Worm (Caenorhabditis elegans) whole organism, late embryonic: ENCODE results near the gene gcn-2.
A peak's percentile ranks its signal among the peaks of the same experiment; 100 is the strongest.

ENCODE experiments used
- F13H6.1 ChIP-seq: sonication (generic microtip); optimal IDR thresholded peaks from 2 replicates; lab custom pipeline; 2016; ENCODE audit warnings: missing genetic modification characterization, missing compliant biosample characterization
- K09A11.1 ChIP-seq: sonication (generic microtip); optimal IDR thresholded peaks from 2 replicates; lab custom pipeline; 2017; ENCODE audit warnings: antibody characterized with exemption, mild to moderate bottlenecking, missing genetic modification characterization, missing compliant biosample characterization; ENCODE audit not compliant: insufficient read depth
- T23F11.4 ChIP-seq: fragments of 200-800 bp; sonication (Bioruptor generic); optimal IDR thresholded peaks from 2 replicates; lab custom pipeline; 2018; ENCODE audit warnings: mild to moderate bottlenecking, missing genetic modification characterization, missing compliant biosample characterization
- Y22D7AL.16 ChIP-seq: sonication (generic microtip); optimal IDR thresholded peaks from 2 replicates; lab custom pipeline; 2016; ENCODE audit warnings: missing genetic modification characterization, missing compliant biosample characterization
- ahr-1 ChIP-seq: sonication (generic microtip); optimal IDR thresholded peaks from 2 replicates; lab custom pipeline; 2016; ENCODE audit warnings: missing genetic modification characterization, missing compliant biosample characterization
- ama-1 ChIP-seq: fragments of 150-350 bp; optimal IDR thresholded peaks from 2 replicates; lab custom pipeline; 2014
- ceh-18 ChIP-seq: sonication (generic microtip); optimal IDR thresholded peaks from 2 replicates; lab custom pipeline; 2016; ENCODE audit warnings: missing genetic modification characterization, missing compliant biosample characterization
- ceh-2 ChIP-seq: sonication (generic microtip); optimal IDR thresholded peaks from 2 replicates; lab custom pipeline; 2016; ENCODE audit warnings: missing genotype, missing genetic modification characterization, missing compliant biosample characterization
- ceh-22 ChIP-seq: sonication (generic microtip); optimal IDR thresholded peaks from 2 replicates; lab custom pipeline; 2017; ENCODE audit warnings: missing biosample characterization, missing genetic modification characterization
- ceh-30 ChIP-seq: fragments of 150-350 bp; optimal IDR thresholded peaks from 2 replicates; lab custom pipeline; 2014; ENCODE audit warnings: missing biosample characterization, missing genetic modification characterization
- ceh-31 ChIP-seq: sonication (generic microtip); optimal IDR thresholded peaks from 2 replicates; lab custom pipeline; 2016; ENCODE audit warnings: missing genetic modification characterization, missing compliant biosample characterization
- ceh-34 ChIP-seq: sonication (generic microtip); optimal IDR thresholded peaks from 2 replicates; lab custom pipeline; 2016; ENCODE audit warnings: mild to moderate bottlenecking, missing genetic modification characterization, missing compliant biosample characterization
- ceh-6 ChIP-seq: fragments of 200-800 bp; sonication (Bioruptor generic); optimal IDR thresholded peaks from 2 replicates; lab custom pipeline; 2018; ENCODE audit warnings: mild to moderate bottlenecking, missing genetic modification characterization, missing compliant biosample characterization
- ceh-9 ChIP-seq: sonication (generic microtip); optimal IDR thresholded peaks from 2 replicates; lab custom pipeline; 2016; ENCODE audit warnings: mild to moderate bottlenecking, missing genetic modification characterization, inconsistent platforms, missing compliant biosample characterization
- che-1 ChIP-seq: sonication (generic microtip); optimal IDR thresholded peaks from 2 replicates; lab custom pipeline; 2016; ENCODE audit warnings: mild to moderate bottlenecking, missing genetic modification characterization, missing compliant biosample characterization
- dve-1 ChIP-seq: sonication (generic microtip); optimal IDR thresholded peaks from 2 replicates; lab custom pipeline; 2017; ENCODE audit warnings: antibody characterized with exemption, mild to moderate bottlenecking, missing genetic modification characterization, missing compliant biosample characterization
- elt-2 ChIP-seq: sonication (generic microtip); optimal IDR thresholded peaks from 2 replicates; lab custom pipeline; 2016; ENCODE audit warnings: missing genetic modification reagents, missing genetic modification characterization, missing compliant biosample characterization
- elt-4 ChIP-seq: sonication (generic microtip); optimal IDR thresholded peaks from 2 replicates; lab custom pipeline; 2016; ENCODE audit warnings: missing genetic modification characterization, missing compliant biosample characterization
- eyg-1 ChIP-seq: sonication (generic microtip); optimal IDR thresholded peaks from 2 replicates; lab custom pipeline; 2016; ENCODE audit warnings: missing genotype, missing genetic modification characterization, missing compliant biosample characterization
- fkh-6 ChIP-seq: sonication (generic microtip); optimal IDR thresholded peaks from 2 replicates; lab custom pipeline; 2016; ENCODE audit warnings: missing genetic modification characterization, missing compliant biosample characterization
- gmeb-2 ChIP-seq: sonication (generic microtip); optimal IDR thresholded peaks from 2 replicates; lab custom pipeline; 2016; ENCODE audit warnings: missing genetic modification characterization, inconsistent platforms, missing compliant biosample characterization
- hlh-13 ChIP-seq: fragments of 200-800 bp; sonication (Bioruptor generic); optimal IDR thresholded peaks from 2 replicates; lab custom pipeline; 2018; ENCODE audit warnings: mild to moderate bottlenecking, missing genetic modification characterization, missing compliant biosample characterization
- hlh-15 ChIP-seq: sonication (generic microtip); optimal IDR thresholded peaks from 2 replicates; lab custom pipeline; 2016; ENCODE audit warnings: missing genetic modification characterization, missing compliant biosample characterization
- hlh-30 ChIP-seq: sonication (generic microtip); optimal IDR thresholded peaks from 2 replicates; lab custom pipeline; 2017; ENCODE audit warnings: antibody characterized with exemption, missing genetic modification characterization, missing compliant biosample characterization; ENCODE audit not compliant: insufficient read depth
- hlh-6 ChIP-seq: sonication (generic microtip); optimal IDR thresholded peaks from 2 replicates; lab custom pipeline; 2016; ENCODE audit warnings: missing genotype, missing genetic modification characterization, missing compliant biosample characterization
- mec-3 ChIP-seq: sonication (generic microtip); optimal IDR thresholded peaks from 2 replicates; lab custom pipeline; 2016; ENCODE audit warnings: borderline replicate concordance, missing genetic modification characterization, missing compliant biosample characterization
- nhr-11 ChIP-seq: fragments of 150-350 bp; optimal IDR thresholded peaks from 2 replicates; lab custom pipeline; 2014; ENCODE audit warnings: missing biosample characterization, missing genetic modification characterization
- odd-2 ChIP-seq: sonication (generic microtip); optimal IDR thresholded peaks from 2 replicates; lab custom pipeline; 2017; ENCODE audit warnings: antibody characterized with exemption, mild to moderate bottlenecking, missing genetic modification characterization, missing compliant biosample characterization
- pag-3 ChIP-seq: sonication (generic microtip); optimal IDR thresholded peaks from 2 replicates; lab custom pipeline; 2016; ENCODE audit warnings: missing compliant biosample characterization, missing genetic modification characterization, borderline replicate concordance
- pha-4 ChIP-seq: fragments of 150-350 bp; optimal IDR thresholded peaks from 2 replicates; lab custom pipeline; 2018; ENCODE audit warnings: missing biosample characterization, missing genetic modification reagents, missing genetic modification characterization
- pqm-1 ChIP-seq: sonication (generic microtip); optimal IDR thresholded peaks from 2 replicates; lab custom pipeline; 2016; ENCODE audit warnings: missing genetic modification characterization, missing compliant biosample characterization
- pros-1 ChIP-seq: fragments of 150-350 bp; optimal IDR thresholded peaks from 2 replicates; lab custom pipeline; 2014; ENCODE audit warnings: missing biosample characterization, missing genetic modification reagents, missing genetic modification characterization
- rnt-1 ChIP-seq: sonication (generic microtip); optimal IDR thresholded peaks from 2 replicates; lab custom pipeline; 2016; ENCODE audit warnings: missing genetic modification characterization, missing compliant biosample characterization
- sdc-2 ChIP-seq: sonication (generic microtip); optimal IDR thresholded peaks from 2 replicates; lab custom pipeline; 2016; ENCODE audit warnings: missing genotype, missing genetic modification characterization, missing compliant biosample characterization
- syd-9 ChIP-seq: sonication (generic microtip); optimal IDR thresholded peaks from 2 replicates; lab custom pipeline; 2016; ENCODE audit warnings: mild to moderate bottlenecking, missing genetic modification characterization, moderate library complexity, missing compliant biosample characterization
- tbx-2 ChIP-seq: sonication (generic microtip); optimal IDR thresholded peaks from 2 replicates; lab custom pipeline; 2016; ENCODE audit warnings: missing genetic modification characterization, missing compliant biosample characterization
- ttx-3 ChIP-seq: sonication (generic microtip); optimal IDR thresholded peaks from 2 replicates; lab custom pipeline; 2016; ENCODE audit warnings: missing genetic modification reagents, missing genetic modification characterization, missing compliant biosample characterization
- unc-86 ChIP-seq: sonication (generic microtip); optimal IDR thresholded peaks from 2 replicates; lab custom pipeline; 2016; ENCODE audit warnings: missing genetic modification characterization, missing compliant biosample characterization
- zip-5 ChIP-seq: sonication (generic microtip); optimal IDR thresholded peaks from 2 replicates; lab custom pipeline; 2016; ENCODE audit warnings: missing genetic modification characterization, missing compliant biosample characterization

gcn-2 gene

DNA sequence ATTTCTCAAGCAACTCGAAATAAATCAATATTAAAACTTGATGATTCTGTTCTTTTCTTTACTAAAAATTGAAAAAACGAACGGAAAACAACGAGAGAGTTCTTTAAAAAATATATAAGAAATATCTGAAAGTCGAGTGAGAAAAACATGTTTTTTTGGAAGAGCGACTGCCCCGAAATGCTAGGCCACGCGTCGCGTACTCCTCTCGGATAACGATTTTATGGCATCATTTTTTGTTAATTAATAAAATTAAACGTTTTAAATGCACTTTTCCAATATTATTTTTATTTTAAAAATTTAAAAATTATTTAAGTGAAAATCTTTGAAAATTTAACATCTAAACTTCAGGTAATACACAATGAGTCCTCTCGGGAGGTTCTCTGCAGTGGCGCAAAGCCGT, 33.2 kb downstream of the gcn-2 start, which contains the start of gene gfm-1 (continued):
- TF ChIP-seq rnt-1 (tag; lab: Kevin White, UChicago), result peak; percentile 26
- TF ChIP-seq tbx-2 (tag; lab: Kevin White, UChicago), result peak; percentile 85
- peak; percentile 25 for TF ChIP-seq hlh-15 (tag; lab: Kevin White, UChicago)
- no peak for TF ChIP-seq pag-3 (tag; lab: Kevin White, UChicago)
- TF ChIP-seq gmeb-2 (tag; lab: Kevin White, UChicago), result no peak
- TF ChIP-seq ceh-31 (tag; lab: Kevin White, UChicago), result peak; percentile 87
- peak; percentile 86 for TF ChIP-seq zip-5 (tag; lab: Kevin White, UChicago)
- TF ChIP-seq ceh-6 (GFP tag; lab: Kevin White, UChicago), result no peak
- no peak for TF ChIP-seq fkh-6 (tag; lab: Kevin White, UChicago)
- TF ChIP-seq elt-4 (tag; lab: Kevin White, UChicago), result no peak

DNA sequence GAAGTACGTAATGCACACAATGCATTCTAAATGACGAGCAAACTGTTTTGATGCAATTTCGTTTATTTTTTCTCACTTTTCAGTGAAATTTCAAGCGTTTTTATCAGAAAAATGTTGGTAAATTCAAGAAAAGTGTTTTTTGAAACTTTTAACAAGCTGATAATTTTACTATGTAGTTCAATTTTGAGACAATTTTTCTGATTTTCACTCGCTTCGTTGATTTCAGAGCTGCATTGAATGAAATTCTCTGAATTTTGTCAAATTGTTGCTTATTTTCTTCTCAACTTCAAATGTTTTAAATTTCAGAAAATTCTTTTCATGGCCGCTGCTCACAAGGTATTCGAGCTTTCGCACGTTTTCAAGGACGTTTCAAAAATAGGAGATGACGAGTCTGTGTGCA, 38.8 kb downstream of the gcn-2 start, which contains the start of gene bath-45:
bath-45 (plus strand) TSS at position 301 of the 400 bp plus-strand sequence.
- TF ChIP-seq Y22D7AL.16 (tag; lab: Kevin White, UChicago) (no peak), F13H6.1 (tag; lab: Kevin White, UChicago) (no peak), ama-1 (no peak), syd-9 (tag; lab: Kevin White, UChicago) (no peak), ceh-34 (tag; lab: Kevin White, UChicago) (no peak), hlh-30 (tag; lab: Kevin White, UChicago) (no peak), odd-2 (tag; lab: Kevin White, UChicago) (no peak), ahr-1 (tag; lab: Kevin White, UChicago) (no peak), gmeb-2 (tag; lab: Kevin White, UChicago) (no peak), mec-3 (no peak), hlh-6 (no peak), sdc-2 (tag; lab: Kevin White, UChicago) (no peak), ceh-2 (tag; lab: Kevin White, UChicago) (no peak), T23F11.4 (no peak), K09A11.1 (no peak), ttx-3 (tag; lab: Kevin White, UChicago) (no peak), pros-1 (tag; lab: Kevin White, UChicago) (no peak), ceh-31 (tag; lab: Kevin White, UChicago) (no peak), hlh-13 (no peak)

DNA sequence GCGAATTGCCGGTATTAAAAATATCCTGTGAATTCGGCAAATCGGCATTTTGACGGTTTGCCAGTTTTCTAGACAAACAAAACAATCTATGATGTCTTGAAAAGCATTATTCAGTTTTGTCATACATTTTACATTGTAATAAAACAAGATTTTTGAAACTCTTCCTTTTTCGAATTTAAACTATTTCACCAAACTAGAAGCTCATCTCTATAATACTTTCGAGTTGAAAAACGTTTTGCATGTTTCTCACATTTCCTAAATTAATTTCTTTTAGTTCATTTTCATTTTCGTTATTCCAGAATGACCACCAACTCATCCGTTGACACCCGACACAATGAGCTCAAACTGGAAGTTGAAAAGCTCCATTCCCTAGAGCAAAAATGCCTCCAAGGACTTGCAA, 45.6 kb downstream of the gcn-2 start, which contains the start of gene F29C12.6:
F29C12.6 (plus strand) TSS at position 301 of the 400 bp plus-strand sequence.
- TF ChIP-seq ttx-3 (tag; lab: Kevin White, UChicago) (no peak), fkh-6 (tag; lab: Kevin White, UChicago) (no peak), odd-2 (tag; lab: Kevin White, UChicago) (no peak), dve-1 (tag; lab: Kevin White, UChicago) (no peak), elt-2 (no peak), ceh-22 (tag; lab: Kevin White, UChicago) (no peak), che-1 (tag; lab: Kevin White, UChicago) (no peak), ceh-9 (no peak), ceh-30 (tag; lab: Kevin White, UChicago) (no peak), ceh-18 (tag; lab: Kevin White, UChicago) (no peak), eyg-1 (no peak), pqm-1 (tag; lab: Kevin White, UChicago) (no peak), nhr-11 (tag; lab: Kevin White, UChicago) (no peak), pha-4 (no peak), hlh-15 (tag; lab: Kevin White, UChicago) (no peak), unc-86 (tag; lab: Kevin White, UChicago) (no peak), T23F11.4 (no peak), ceh-6 (GFP tag; lab: Kevin White, UChicago) (no peak), sdc-2 (tag; lab: Kevin White, UChicago) (no peak)
